Worm (Caenorhabditis elegans) whole organism, L2 larva: Measurements from ENCODE around the gene T25G12.3.

ENCODE experiments used
- C34F6.9 ChIP-seq: fragments of 150-350 bp; optimal IDR thresholded peaks from 2 replicates; lab custom pipeline; 2014; ENCODE audit warnings: missing biosample characterization, missing genetic modification characterization
- F13H6.1 ChIP-seq: sonication (generic microtip); optimal IDR thresholded peaks from 2 replicates; lab custom pipeline; 2016; ENCODE audit warnings: missing genetic modification characterization, missing compliant biosample characterization
- ZK546.5 ChIP-seq: sonication (generic microtip); optimal IDR thresholded peaks from 2 replicates; lab custom pipeline; 2017; ENCODE audit warnings: missing biosample characterization, missing genetic modification characterization
- aly-2 ChIP-seq: fragments of 150-350 bp; optimal IDR thresholded peaks from 2 replicates; lab custom pipeline; 2014; ENCODE audit warnings: missing biosample characterization, missing genetic modification characterization
- ama-1 ChIP-seq: fragments of 150-350 bp; optimal IDR thresholded peaks from 2 replicates; lab custom pipeline; 2018; ENCODE audit warnings: inconsistent platforms
- blmp-1 ChIP-seq: sonication (generic microtip); optimal IDR thresholded peaks from 2 replicates; lab custom pipeline; 2017; ENCODE audit warnings: missing genetic modification characterization, mild to moderate bottlenecking, missing compliant biosample characterization, antibody characterized with exemption, moderate library complexity; ENCODE audit not compliant: insufficient read depth
- crh-2 ChIP-seq: sonication (generic microtip); optimal IDR thresholded peaks from 2 replicates; lab custom pipeline; 2017; ENCODE audit warnings: missing biosample characterization, missing genetic modification characterization
- elt-1 ChIP-seq: fragments of 150-350 bp; optimal IDR thresholded peaks from 2 replicates; lab custom pipeline; 2014; ENCODE audit warnings: missing biosample characterization, missing genetic modification characterization
- fos-1 ChIP-seq: fragments of 150-350 bp; optimal IDR thresholded peaks from 2 replicates; lab custom pipeline; 2014; ENCODE audit warnings: missing biosample characterization, missing genetic modification characterization
- gmeb-1 ChIP-seq: fragments of 150-350 bp; optimal IDR thresholded peaks from 2 replicates; lab custom pipeline; 2014; ENCODE audit warnings: missing biosample characterization, missing genetic modification characterization
- lin-11 ChIP-seq: fragments of 150-350 bp; sonication (generic microtip); optimal IDR thresholded peaks from 2 replicates; lab custom pipeline; 2014; ENCODE audit warnings: missing biosample characterization, missing genetic modification characterization, inconsistent platforms, mixed read lengths
- lin-13 ChIP-seq: fragments of 150-350 bp; optimal IDR thresholded peaks from 2 replicates; lab custom pipeline; 2014; ENCODE audit warnings: missing biosample characterization, missing genetic modification reagents, missing genetic modification characterization
- lsy-2 ChIP-seq, 2 experiments: fragments of 150-350 bp in 1 of 2; sonication (generic microtip) in 1 of 2; optimal IDR thresholded peaks; 2 replicates each; lab custom pipeline; 2014 to 2017; ENCODE audit warnings: missing biosample characterization in 2 of 2, missing genetic modification characterization in 2 of 2
- mab-5 ChIP-seq: fragments of 150-350 bp; optimal IDR thresholded peaks from 2 replicates; lab custom pipeline; 2014; ENCODE audit warnings: missing biosample characterization, missing genetic modification characterization
- mdl-1 ChIP-seq, 2 experiments: fragments of 150-350 bp in 1 of 2; sonication (generic microtip) in 1 of 2; optimal IDR thresholded peaks; 2 replicates each; lab custom pipeline; 2017; ENCODE audit warnings: missing biosample characterization in 2 of 2, missing genetic modification characterization in 2 of 2
- nhr-12 ChIP-seq: fragments of 150-350 bp; optimal IDR thresholded peaks from 2 replicates; lab custom pipeline; 2014; ENCODE audit warnings: missing biosample characterization, missing genetic modification characterization
- nhr-129 ChIP-seq: fragments of 150-350 bp; optimal IDR thresholded peaks from 2 replicates; lab custom pipeline; 2014; ENCODE audit warnings: missing biosample characterization, missing genetic modification characterization
- nhr-21 ChIP-seq: fragments of 150-350 bp; optimal IDR thresholded peaks from 2 replicates; lab custom pipeline; 2014; ENCODE audit warnings: missing biosample characterization, missing genetic modification characterization
- nhr-23 ChIP-seq: fragments of 150-350 bp; optimal IDR thresholded peaks from 2 replicates; lab custom pipeline; 2014; ENCODE audit warnings: missing biosample characterization, missing genetic modification reagents, missing genetic modification characterization
- nhr-237 ChIP-seq: fragments of 150-350 bp; optimal IDR thresholded peaks from 2 replicates; lab custom pipeline; 2014; ENCODE audit warnings: missing biosample characterization, missing genetic modification characterization
- nhr-25 ChIP-seq: fragments of 150-350 bp; sonication (generic microtip); optimal IDR thresholded peaks from 3 replicates; lab custom pipeline; 2014; ENCODE audit warnings: missing biosample characterization, missing genetic modification characterization
- nhr-77 ChIP-seq: fragments of 150-350 bp; optimal IDR thresholded peaks from 2 replicates; lab custom pipeline; 2014; ENCODE audit warnings: missing biosample characterization, missing genetic modification characterization
- sem-4 ChIP-seq: fragments of 150-350 bp; optimal IDR thresholded peaks from 2 replicates; lab custom pipeline; 2014; ENCODE audit warnings: missing biosample characterization, missing genetic modification reagents, missing genetic modification characterization
- sma-3 ChIP-seq: sonication (generic microtip); optimal IDR thresholded peaks from 2 replicates; lab custom pipeline; 2016; ENCODE audit warnings: missing genetic modification reagents, missing genetic modification characterization, missing compliant biosample characterization
- sma-9 ChIP-seq, 2 experiments: fragments of 150-350 bp in 1 of 2; sonication (generic microtip) in 1 of 2; optimal IDR thresholded peaks; 2 replicates each; lab custom pipeline; 2014 to 2016; ENCODE audit warnings: missing genetic modification characterization in 2 of 2, mild to moderate bottlenecking in 1 of 2, missing biosample characterization in 1 of 2, missing compliant biosample characterization in 1 of 2, missing genetic modification reagents in 1 of 2, moderate library complexity in 1 of 2
- unc-39 ChIP-seq: fragments of 150-350 bp; optimal IDR thresholded peaks from 2 replicates; lab custom pipeline; 2014; ENCODE audit warnings: missing biosample characterization, missing genetic modification characterization
- unc-55 ChIP-seq: fragments of 150-350 bp; sonication (generic microtip); optimal IDR thresholded peaks from 3 replicates; lab custom pipeline; 2014; ENCODE audit warnings: missing biosample characterization, missing genetic modification reagents, missing genetic modification characterization
- zag-1 ChIP-seq: fragments of 150-350 bp; optimal IDR thresholded peaks from 2 replicates; lab custom pipeline; 2014; ENCODE audit warnings: missing biosample characterization, missing genetic modification characterization
- ztf-11 ChIP-seq: sonication (generic microtip); optimal IDR thresholded peaks from 2 replicates; lab custom pipeline; 2017; ENCODE audit warnings: missing biosample characterization, missing genetic modification characterization
- ztf-4 ChIP-seq: fragments of 150-350 bp; optimal IDR thresholded peaks from 2 replicates; lab custom pipeline; 2014; ENCODE audit warnings: missing biosample characterization, missing genetic modification characterization

Gene T25G12.3

ce11 chrX:17214803-17215202, 16.6 kb upstream of the T25G12.3 start, which contains the start of gene acdh-10:
Gene acdh-10, minus strand, starts transcription at chrX:17214903.
- TF ChIP-seq lin-13 (GFP tag; lab: Kevin White, UChicago) (no peak), ZK546.5 (tag; lab: Kevin White, UChicago) (no peak), elt-1 (tag; lab: Kevin White, UChicago) (no peak)

DNA sequence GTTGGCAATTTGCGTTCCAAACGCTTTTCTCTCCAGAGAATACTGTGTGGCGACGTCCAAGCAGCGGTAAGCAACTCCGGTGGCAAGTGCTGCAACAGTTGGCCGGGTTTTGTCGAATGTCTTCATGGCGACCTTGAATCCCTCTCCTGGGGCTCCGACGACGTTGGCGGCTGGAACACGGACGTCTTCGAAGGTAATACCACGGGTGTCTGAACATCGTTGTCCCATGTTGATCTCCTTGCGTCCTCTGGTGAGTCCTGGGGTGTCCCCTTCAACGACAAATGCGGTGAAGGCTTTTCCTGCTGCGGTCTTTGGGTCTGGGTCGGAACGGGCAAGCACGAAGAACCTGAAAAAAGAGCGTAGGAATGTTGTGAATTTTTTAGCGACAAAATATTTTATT, 15.7 kb upstream of the T25G12.3 start:
- TF ChIP-seq zag-1 (tag; lab: Kevin White, UChicago) (no peak), sma-9 (GFP tag; optimal IDR thresholded peaks at IDR 0.05; lab: Kevin White, UChicago) (no peak), sma-9 (tag; optimal IDR thresholded peaks at IDR 0.05; lab: Kevin White, UChicago) (no peak), elt-1 (tag; lab: Kevin White, UChicago) (no peak)
- TF ChIP-seq, all 48 proteins: peak for 0

ce11 chrX:17216178-17216577, 15.3 kb upstream of the T25G12.3 start:
- TF ChIP-seq ztf-11 (tag; lab: Kevin White, UChicago) (no peak), nhr-25 (tag; lab: Kevin White, UChicago) (peak; percentile 12), mab-5 (tag; lab: Kevin White, UChicago) (no peak), sma-3 (GFP tag; lab: Kevin White, UChicago) (peak; percentile 44), C34F6.9 (tag; lab: Kevin White, UChicago) (peak; percentile 24), F13H6.1 (tag; lab: Kevin White, UChicago) (peak; percentile 65), nhr-129 (tag; lab: Kevin White, UChicago) (peak; percentile 82), nhr-237 (tag; lab: Kevin White, UChicago) (no peak), zag-1 (tag; lab: Kevin White, UChicago) (no peak), aly-2 (tag; lab: Kevin White, UChicago) (no peak), nhr-21 (tag; lab: Kevin White, UChicago) (peak; percentile 67), sma-9 (GFP tag; optimal IDR thresholded peaks at IDR 0.05; lab: Kevin White, UChicago) (peak; percentile 87), sma-9 (tag; optimal IDR thresholded peaks at IDR 0.05; lab: Kevin White, UChicago) (no peak), ztf-4 (tag; lab: Kevin White, UChicago) (peak; percentile 44), lin-11 (tag; lab: Kevin White, UChicago) (no peak), lsy-2 (tag; optimal IDR thresholded peaks at IDR 0.05; lab: Kevin White, UChicago) (peak in 1 of 2 experiments; percentile 31), mdl-1 (tag; optimal IDR thresholded peaks at IDR 0.05; lab: Kevin White, UChicago) (peak; percentile 54 to 71), gmeb-1 (tag; lab: Kevin White, UChicago) (peak; percentile 32), crh-2 (tag; lab: Kevin White, UChicago) (peak; percentile 88), fos-1 (peak; percentile 72), lin-13 (GFP tag; lab: Kevin White, UChicago) (peak; percentile 48), blmp-1 (tag; lab: Kevin White, UChicago) (peak; percentile 6)

DNA sequence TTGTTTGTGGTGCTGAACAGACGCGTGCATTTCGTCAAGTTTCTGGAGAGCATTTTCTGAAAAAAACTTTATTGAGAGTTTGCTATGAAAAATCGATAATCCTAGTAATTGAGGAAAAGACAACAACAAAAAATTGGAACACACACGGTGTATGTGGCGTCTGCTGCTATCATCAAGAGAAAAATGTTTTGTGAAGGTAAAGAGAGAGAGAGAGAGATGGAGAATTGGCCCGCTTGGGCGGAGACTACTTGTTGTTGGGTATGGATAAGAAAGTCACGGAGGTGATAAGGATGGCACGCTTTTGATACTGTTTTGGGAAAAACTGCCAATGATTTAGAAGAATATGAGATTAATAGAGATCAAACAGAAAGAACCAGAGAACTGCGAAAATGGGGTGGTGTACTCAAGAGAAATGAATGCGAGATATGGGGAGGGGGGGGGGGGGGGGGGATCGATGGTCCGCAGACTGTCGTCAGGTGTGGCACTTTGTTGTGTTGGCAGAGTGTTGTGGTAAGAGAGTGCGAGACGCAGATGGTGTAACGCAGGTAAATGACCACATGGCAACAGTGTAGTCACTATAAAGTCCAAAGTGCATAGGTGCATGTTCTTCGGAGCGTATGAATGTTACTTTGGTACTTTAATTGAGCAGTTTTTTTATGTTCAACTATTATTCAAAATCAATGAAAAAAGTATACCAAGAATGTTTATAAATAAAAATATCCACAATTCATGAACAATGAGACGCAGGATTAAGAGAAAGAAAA, 14.2 kb upstream of the T25G12.3 start, which contains the start of gene acdh-7:
Gene acdh-7, minus strand, starts transcription at position 56 of the 764 bp plus-strand sequence.
- TF ChIP-seq nhr-237 (tag; lab: Kevin White, UChicago) (no peak), crh-2 (tag; lab: Kevin White, UChicago) (peak; percentile 15), fos-1 (peak; percentile 14), sma-9 (GFP tag; optimal IDR thresholded peaks at IDR 0.05; lab: Kevin White, UChicago) (peak; percentile 28), sma-9 (tag; optimal IDR thresholded peaks at IDR 0.05; lab: Kevin White, UChicago) (no peak), unc-55 (no peak), lsy-2 (tag; optimal IDR thresholded peaks at IDR 0.05; lab: Kevin White, UChicago) (no peak), nhr-129 (tag; lab: Kevin White, UChicago) (peak; percentile 18), ama-1 (lab: Kevin White, UChicago) (peak; percentile 68)

DNA sequence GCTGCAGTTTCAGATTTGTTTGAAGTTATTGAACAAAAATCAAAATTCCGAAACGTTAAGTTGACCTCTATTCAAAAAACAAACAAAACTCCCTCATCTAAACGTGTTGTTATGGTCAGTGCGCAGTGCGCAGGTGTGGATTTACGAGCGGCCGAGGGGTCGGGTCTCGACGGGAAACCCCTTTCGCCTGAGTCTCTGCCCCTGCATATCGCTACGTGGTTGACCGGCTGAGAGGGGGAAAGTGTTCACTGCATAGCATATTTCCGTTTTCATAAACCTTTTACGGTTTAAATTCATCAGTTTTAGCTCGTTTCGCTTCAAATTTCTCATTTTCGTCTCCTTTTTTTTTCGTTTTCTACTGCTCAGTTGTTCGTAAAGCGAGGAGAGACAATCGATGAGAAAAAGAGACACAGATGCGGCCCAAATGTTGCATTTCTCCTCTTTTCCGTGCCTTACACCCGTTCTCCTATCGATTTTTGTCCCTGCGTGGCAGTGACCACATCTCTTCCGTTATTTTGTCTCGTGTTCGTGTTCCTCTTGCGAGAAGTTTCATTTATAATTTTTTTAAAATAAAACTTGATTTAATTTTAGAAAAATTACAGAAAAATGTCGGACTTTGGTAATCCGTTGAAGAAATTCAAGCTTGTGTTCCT, 9.4 kb upstream of the T25G12.3 start, which contains the start of gene rab-6.2:
Gene rab-6.2, plus strand, starts transcription at position 603 of the 653 bp plus-strand sequence.
- no peak for TF ChIP-seq mdl-1 (tag; optimal IDR thresholded peaks at IDR 0.05; lab: Kevin White, UChicago)
- TF ChIP-seq F13H6.1 (tag; lab: Kevin White, UChicago) = no peak
- TF ChIP-seq nhr-21 (tag; lab: Kevin White, UChicago) = no peak
- TF ChIP-seq mab-5 (tag; lab: Kevin White, UChicago) = no peak
- peak; percentile 32 for TF ChIP-seq unc-55
- TF ChIP-seq sem-4 (tag; lab: Kevin White, UChicago) = no peak
- no peak for TF ChIP-seq nhr-77 (tag; lab: Kevin White, UChicago)
- peak; percentile 7 for TF ChIP-seq crh-2 (tag; lab: Kevin White, UChicago)
- no peak for TF ChIP-seq unc-39 (tag; lab: Kevin White, UChicago)
- no peak for TF ChIP-seq blmp-1 (tag; lab: Kevin White, UChicago)
- TF ChIP-seq sma-9 (GFP tag; optimal IDR thresholded peaks at IDR 0.05; lab: Kevin White, UChicago) = no peak
- TF ChIP-seq sma-9 (tag; optimal IDR thresholded peaks at IDR 0.05; lab: Kevin White, UChicago) = no peak
- no peak for TF ChIP-seq nhr-25 (tag; lab: Kevin White, UChicago)
- peak; percentile 34 for TF ChIP-seq C34F6.9 (tag; lab: Kevin White, UChicago)
- TF ChIP-seq lsy-2 (tag; optimal IDR thresholded peaks at IDR 0.05; lab: Kevin White, UChicago) = no peak
- TF ChIP-seq ztf-11 (tag; lab: Kevin White, UChicago) = no peak
- no peak for TF ChIP-seq nhr-23 (tag; lab: Kevin White, UChicago)
- TF ChIP-seq nhr-12 = no peak
- TF ChIP-seq, all 48 proteins: peak for 3
